Worm (Caenorhabditis elegans) whole organism, L1 larva: ENCODE results near the gene F48E3.6.

Experiments used
- Y116A8C.19 ChIP-seq: sonication (generic microtip); optimal IDR thresholded peaks from 2 replicates; lab custom pipeline; 2016; ENCODE audit warnings: missing compliant biosample characterization, missing genetic modification characterization, borderline replicate concordance
- aha-1 ChIP-seq: fragments of 150-350 bp; optimal IDR thresholded peaks from 2 replicates; lab custom pipeline; 2014; ENCODE audit warnings: missing biosample characterization, missing genetic modification characterization
- alr-1 ChIP-seq: fragments of 200-800 bp; sonication (Bioruptor generic); optimal IDR thresholded peaks from 2 replicates; lab custom pipeline; 2018; ENCODE audit warnings: borderline replicate concordance, mild to moderate bottlenecking, missing genetic modification characterization, missing compliant biosample characterization
- aly-2 ChIP-seq: fragments of 150-350 bp; optimal IDR thresholded peaks from 2 replicates; lab custom pipeline; 2014; ENCODE audit warnings: missing biosample characterization, missing genetic modification characterization
- blmp-1 ChIP-seq: fragments of 150-350 bp; optimal IDR thresholded peaks from 2 replicates; lab custom pipeline; 2014; ENCODE audit warnings: missing biosample characterization, missing genetic modification characterization
- ceh-8 ChIP-seq: fragments of 200-800 bp; sonication (Bioruptor generic); optimal IDR thresholded peaks from 2 replicates; lab custom pipeline; 2018; ENCODE audit warnings: mild to moderate bottlenecking, missing genetic modification characterization, moderate library complexity, missing compliant biosample characterization
- ceh-82 ChIP-seq, 3 experiments: fragments of 150-350 bp in 1 of 3; sonication (generic microtip) in 2 of 3; optimal IDR thresholded peaks; 2 replicates each; lab custom pipeline; 2014 to 2017; ENCODE audit warnings: missing biosample characterization in 3 of 3, missing genetic modification characterization in 3 of 3
- ceh-88 ChIP-seq: fragments of 200-800 bp; sonication (Bioruptor generic); IDR thresholded peaks from 2 replicates; pipeline ENCODE4 v1.3.6; 2022; ENCODE audit warnings: missing genetic modification characterization, missing compliant biosample characterization
- ces-1 ChIP-seq: fragments of 150-350 bp; optimal IDR thresholded peaks from 2 replicates; lab custom pipeline; 2014; ENCODE audit warnings: missing biosample characterization, missing genetic modification reagents, missing genetic modification characterization
- dpl-1 ChIP-seq, 3 experiments: fragments of 150-350 bp in 2 of 3; sonication (generic microtip) in 1 of 3; optimal IDR thresholded peaks; 2 replicates each; lab custom pipeline; 2014 to 2017; ENCODE audit warnings: missing biosample characterization in 3 of 3, missing genetic modification characterization in 3 of 3, missing genetic modification reagents in 3 of 3
- dsc-1 ChIP-seq: sonication (generic microtip); optimal IDR thresholded peaks from 2 replicates; lab custom pipeline; 2016; ENCODE audit warnings: mild to moderate bottlenecking, missing genetic modification characterization, missing compliant biosample characterization
- efl-3 ChIP-seq: fragments of 200-800 bp; sonication (Bioruptor generic); optimal IDR thresholded peaks from 2 replicates; lab custom pipeline; 2018; ENCODE audit warnings: mild to moderate bottlenecking, missing genetic modification characterization, missing compliant biosample characterization
- egl-13 ChIP-seq: sonication (generic microtip); optimal IDR thresholded peaks from 2 replicates; lab custom pipeline; 2016; ENCODE audit warnings: missing genotype, missing genetic modification reagents, missing genetic modification characterization, missing compliant biosample characterization
- ets-5 ChIP-seq: fragments of 200-800 bp; sonication (Bioruptor generic); IDR thresholded peaks from 2 replicates; pipeline ENCODE4 v1.3.6; 2022; ENCODE audit warnings: missing genetic modification characterization, missing compliant biosample characterization
- fkh-8 ChIP-seq: sonication (generic microtip); optimal IDR thresholded peaks from 2 replicates; lab custom pipeline; 2016; ENCODE audit warnings: mild to moderate bottlenecking, missing genetic modification characterization, missing compliant biosample characterization
- fos-1 ChIP-seq: fragments of 150-350 bp; optimal IDR thresholded peaks from 2 replicates; lab custom pipeline; 2014; ENCODE audit warnings: missing biosample characterization, missing genetic modification characterization
- grh-1 ChIP-seq: fragments of 200-800 bp; sonication (Bioruptor generic); IDR thresholded peaks from 2 replicates; pipeline ENCODE4 v1.3.6; 2022; ENCODE audit warnings: missing genetic modification reagents, missing genetic modification characterization, missing compliant biosample characterization
- hlh-17 ChIP-seq: fragments of 200-800 bp; sonication (Bioruptor generic); optimal IDR thresholded peaks from 2 replicates; lab custom pipeline; 2018; ENCODE audit warnings: missing genetic modification characterization, mild to moderate bottlenecking, missing compliant biosample characterization, moderate library complexity, borderline replicate concordance
- hpl-2 ChIP-seq: fragments of 150-350 bp; optimal IDR thresholded peaks from 2 replicates; lab custom pipeline; 2014; ENCODE audit warnings: missing biosample characterization, missing genetic modification reagents, missing genetic modification characterization
- irx-1 ChIP-seq: sonication (generic microtip); optimal IDR thresholded peaks from 2 replicates; lab custom pipeline; 2016; ENCODE audit warnings: missing genetic modification characterization, missing compliant biosample characterization
- lin-13 ChIP-seq: fragments of 150-350 bp; optimal IDR thresholded peaks from 2 replicates; lab custom pipeline; 2014; ENCODE audit warnings: missing biosample characterization, missing genetic modification reagents, missing genetic modification characterization
- lin-15B ChIP-seq: fragments of 150-350 bp; sonication (generic microtip); optimal IDR thresholded peaks from 3 replicates; lab custom pipeline; 2014; ENCODE audit warnings: missing biosample characterization, missing genetic modification characterization
- lsy-2 ChIP-seq, 2 experiments: fragments of 150-350 bp; optimal IDR thresholded peaks; 2 replicates each; lab custom pipeline; 2014; ENCODE audit warnings: missing biosample characterization in 2 of 2, missing genetic modification characterization in 2 of 2
- mab-9 ChIP-seq: fragments of 200-800 bp; sonication (Bioruptor generic); IDR thresholded peaks from 2 replicates; pipeline ENCODE4 v1.3.6; 2022; ENCODE audit warnings: missing genetic modification reagents, missing genetic modification characterization, missing compliant biosample characterization
- mef-2 ChIP-seq: fragments of 150-350 bp; optimal IDR thresholded peaks from 2 replicates; lab custom pipeline; 2014; ENCODE audit warnings: missing biosample characterization, missing genetic modification characterization
- mep-1 ChIP-seq: fragments of 150-350 bp; optimal IDR thresholded peaks from 2 replicates; lab custom pipeline; 2014; ENCODE audit warnings: missing biosample characterization, missing genetic modification characterization
- nhr-28 ChIP-seq: fragments of 150-350 bp; optimal IDR thresholded peaks from 2 replicates; lab custom pipeline; 2014; ENCODE audit warnings: missing biosample characterization, missing genetic modification characterization
- nhr-47 ChIP-seq: sonication (generic microtip); optimal IDR thresholded peaks from 2 replicates; lab custom pipeline; 2016; ENCODE audit warnings: mild to moderate bottlenecking, missing genetic modification characterization, moderate library complexity, missing compliant biosample characterization
- nhr-71 ChIP-seq: sonication (generic microtip); optimal IDR thresholded peaks from 2 replicates; lab custom pipeline; 2016; ENCODE audit warnings: mild to moderate bottlenecking, missing genetic modification characterization, moderate library complexity, missing compliant biosample characterization
- nhr-77 ChIP-seq: fragments of 150-350 bp; optimal IDR thresholded peaks from 2 replicates; lab custom pipeline; 2014; ENCODE audit warnings: missing biosample characterization, missing genetic modification characterization
- nhr-85 ChIP-seq: sonication (generic microtip); peaks from one replicate; lab custom pipeline; 2016; ENCODE audit warnings: missing genetic modification characterization, inconsistent platforms, missing compliant biosample characterization
- nhr-90 ChIP-seq: sonication (generic microtip); optimal IDR thresholded peaks from 2 replicates; lab custom pipeline; 2016; ENCODE audit warnings: mild to moderate bottlenecking, missing genetic modification characterization, missing compliant biosample characterization; ENCODE audit not compliant: poor library complexity
- pax-3 ChIP-seq: fragments of 200-800 bp; sonication (Bioruptor generic); optimal IDR thresholded peaks from 2 replicates; lab custom pipeline; 2018; ENCODE audit warnings: mild to moderate bottlenecking, missing genetic modification characterization, moderate library complexity, missing compliant biosample characterization
- pqm-1 ChIP-seq: sonication (generic microtip); optimal IDR thresholded peaks from 3 replicates; lab custom pipeline; 2017; ENCODE audit warnings: missing biosample characterization, missing genetic modification characterization
- rnt-1 ChIP-seq: sonication (generic microtip); optimal IDR thresholded peaks from 2 replicates; lab custom pipeline; 2016; ENCODE audit warnings: mild to moderate bottlenecking, missing genetic modification characterization, moderate library complexity, missing compliant biosample characterization
- skn-1 ChIP-seq: fragments of 150-350 bp; optimal IDR thresholded peaks from 2 replicates; lab custom pipeline; 2014; ENCODE audit warnings: missing biosample characterization, missing genetic modification characterization
- snpc-4 ChIP-seq: fragments of 150-350 bp; optimal IDR thresholded peaks from 2 replicates; lab custom pipeline; 2014; ENCODE audit warnings: missing biosample characterization, missing genetic modification characterization
- snu-23 ChIP-seq: sonication (generic microtip); optimal IDR thresholded peaks from 2 replicates; lab custom pipeline; 2016; ENCODE audit warnings: missing genetic modification characterization, missing compliant biosample characterization
- sox-4 ChIP-seq: sonication (generic microtip); optimal IDR thresholded peaks from 2 replicates; lab custom pipeline; 2016; ENCODE audit warnings: missing genetic modification characterization, missing compliant biosample characterization
- sup-37 ChIP-seq: fragments of 200-800 bp; sonication (Bioruptor generic); optimal IDR thresholded peaks from 2 replicates; lab custom pipeline; 2018; ENCODE audit warnings: mild to moderate bottlenecking, missing genetic modification characterization, missing compliant biosample characterization
- tbx-2 ChIP-seq: sonication (generic microtip); optimal IDR thresholded peaks from 2 replicates; lab custom pipeline; 2016; ENCODE audit warnings: missing genetic modification characterization, missing compliant biosample characterization
- unc-30 ChIP-seq: sonication (generic microtip); optimal IDR thresholded peaks from 2 replicates; lab custom pipeline; 2017; ENCODE audit warnings: missing biosample characterization, missing genetic modification characterization
- unc-86 ChIP-seq: sonication (generic microtip); optimal IDR thresholded peaks from 2 replicates; lab custom pipeline; 2016; ENCODE audit warnings: missing genetic modification characterization, missing compliant biosample characterization
- vab-15 ChIP-seq: sonication (generic microtip); optimal IDR thresholded peaks from 2 replicates; lab custom pipeline; 2017; ENCODE audit warnings: missing genotype, mild to moderate bottlenecking, missing genetic modification characterization, missing compliant biosample characterization
- xbp-1 ChIP-seq: sonication (generic microtip); optimal IDR thresholded peaks from 2 replicates; lab custom pipeline; 2016; ENCODE audit warnings: missing genetic modification characterization, missing compliant biosample characterization
- zip-4 ChIP-seq: fragments of 200-800 bp; sonication (Bioruptor generic); optimal IDR thresholded peaks from 2 replicates; lab custom pipeline; 2018; ENCODE audit warnings: mild to moderate bottlenecking, missing genetic modification characterization, moderate library complexity, missing compliant biosample characterization
- ztf-4 ChIP-seq: fragments of 150-350 bp; optimal IDR thresholded peaks from 2 replicates; lab custom pipeline; 2014; ENCODE audit warnings: missing biosample characterization, missing genetic modification characterization

F48E3.6 gene

ce11 chrX:7485748-7486147 is 17.0 kb downstream of the F48E3.6 start, which contains the start of gene gly-12 (continued):
- no peak for TF ChIP-seq nhr-85 (tag; lab: Kevin White, UChicago)
- no peak for TF ChIP-seq dsc-1 (tag; lab: Kevin White, UChicago)
- peak; percentile 42 for TF ChIP-seq nhr-71
- no peak for TF ChIP-seq Y116A8C.19 (tag; lab: Kevin White, UChicago)
- no peak for TF ChIP-seq grh-1 (GFP tag; lab: Robert Waterston, UW)
- peak in 1 of 3 experiments; percentile 5 for TF ChIP-seq dpl-1 (GFP tag; optimal IDR thresholded peaks at IDR 0.05; lab: Kevin White, UChicago)
- TF ChIP-seq vab-15 (tag; lab: Kevin White, UChicago): no peak
- no peak for TF ChIP-seq aly-2
- TF ChIP-seq snpc-4 (tag; lab: Kevin White, UChicago): no peak
- TF ChIP-seq mab-9 (GFP tag; lab: Robert Waterston, UW): no peak
- no peak for TF ChIP-seq irx-1
- TF ChIP-seq rnt-1 (tag; lab: Kevin White, UChicago): peak; percentile 69
- TF ChIP-seq nhr-90 (tag; lab: Kevin White, UChicago): no peak
- no peak for TF ChIP-seq mef-2 (tag; lab: Kevin White, UChicago)
- no peak for TF ChIP-seq sox-4 (tag; lab: Kevin White, UChicago)
- no peak for TF ChIP-seq nhr-28 (tag; lab: Kevin White, UChicago)
- peak in 2 of 3 experiments; percentile 6 to 59 for TF ChIP-seq ceh-82 (tag; optimal IDR thresholded peaks at IDR 0.05; lab: Kevin White, UChicago)
- peak; percentile 43 for TF ChIP-seq unc-86 (tag; lab: Kevin White, UChicago)
- no peak for TF ChIP-seq sup-37 (GFP tag; lab: Kevin White, UChicago)
- no peak for TF ChIP-seq ceh-8 (GFP tag; lab: Kevin White, UChicago)
- no peak for TF ChIP-seq alr-1 (tag; lab: Kevin White, UChicago)
- TF ChIP-seq pax-3: no peak
- TF ChIP-seq hlh-17 (GFP tag; lab: Kevin White, UChicago): no peak
- no peak for TF ChIP-seq efl-3 (GFP tag; lab: Kevin White, UChicago)
- TF ChIP-seq lin-15B (tag; lab: Kevin White, UChicago): no peak
- no peak for TF ChIP-seq ets-5 (GFP tag; lab: Robert Waterston, UW)
- TF ChIP-seq ces-1: no peak
- peak; percentile 66 for TF ChIP-seq blmp-1 (tag; lab: Kevin White, UChicago)
- no peak for TF ChIP-seq aha-1
- TF ChIP-seq hpl-2 (GFP tag; lab: Kevin White, UChicago): no peak
- TF ChIP-seq skn-1 (tag; lab: Kevin White, UChicago): peak; percentile 21
- no peak for TF ChIP-seq unc-30
- peak in 1 of 2 experiments; percentile 18 for TF ChIP-seq lsy-2 (tag; optimal IDR thresholded peaks at IDR 0.05; lab: Kevin White, UChicago)
- no peak for TF ChIP-seq egl-13 (tag; lab: Kevin White, UChicago)
- TF ChIP-seq snu-23 (GFP tag; lab: Kevin White, UChicago): peak; percentile 53
- no peak for TF ChIP-seq pqm-1 (tag; lab: Kevin White, UChicago)
- no peak for TF ChIP-seq fkh-8
- peak; percentile 58 for TF ChIP-seq mep-1
- no peak for TF ChIP-seq lin-13 (GFP tag; lab: Kevin White, UChicago)
- TF ChIP-seq nhr-47 (tag; lab: Kevin White, UChicago): peak; percentile 13
- TF ChIP-seq ceh-88 (GFP tag; lab: Robert Waterston, UW): no peak
- TF ChIP-seq fos-1 (tag; lab: Kevin White, UChicago): no peak
- TF ChIP-seq zip-4 (GFP tag; lab: Kevin White, UChicago): no peak
- no peak for TF ChIP-seq tbx-2
- no peak for TF ChIP-seq ztf-4 (tag; lab: Kevin White, UChicago)
- TF ChIP-seq xbp-1 (tag; lab: Kevin White, UChicago): no peak
- TF ChIP-seq nhr-77 (tag; lab: Kevin White, UChicago): no peak
